Fruit fly (Drosophila melanogaster) whole organism, prepupa: ENCODE measurements around the gene CG13073.

Experiments used
- CG15336 ChIP-seq: fragments of 200-800 bp; sonication (Bioruptor generic); IDR thresholded peaks from 2 replicates; pipeline ENCODE4 v1.3.6; 2022; ENCODE audit warnings: missing biosample characterization, missing genetic modification characterization
- CG1621 ChIP-seq: fragments of 200-800 bp; sonication (Bioruptor generic); optimal IDR thresholded peaks from 3 replicates; lab custom pipeline; 2018; ENCODE audit warnings: missing biosample characterization, mild to moderate bottlenecking, missing genetic modification characterization
- CG16779 ChIP-seq: fragments of 200-800 bp; sonication (Bioruptor generic); optimal IDR thresholded peaks from 3 replicates; lab custom pipeline; 2017; ENCODE audit warnings: missing biosample characterization, mild to moderate bottlenecking, missing genetic modification characterization
- CG3032 ChIP-seq: fragments of 200-800 bp; optimal IDR thresholded peaks from 2 replicates; lab custom pipeline; 2019; ENCODE audit warnings: missing biosample characterization, mild to moderate bottlenecking, missing genetic modification characterization, moderate library complexity
- CG31627 ChIP-seq: fragments of 200-800 bp; sonication (Bioruptor generic); optimal IDR thresholded peaks from 3 replicates; lab custom pipeline; 2016; ENCODE audit warnings: missing biosample characterization, missing genetic modification characterization
- CG32006 ChIP-seq: fragments of 200-800 bp; sonication (Bioruptor generic); optimal IDR thresholded peaks from 3 replicates; lab custom pipeline; 2017; ENCODE audit warnings: missing biosample characterization, mild to moderate bottlenecking, missing genetic modification characterization
- CG3919 ChIP-seq: fragments of 200-800 bp; sonication (Bioruptor generic); optimal IDR thresholded peaks from 3 replicates; lab custom pipeline; 2016; ENCODE audit warnings: missing biosample characterization, missing genetic modification characterization
- CG4318 ChIP-seq: fragments of 200-800 bp; sonication (Bioruptor generic); optimal IDR thresholded peaks from 3 replicates; lab custom pipeline; 2017; ENCODE audit warnings: missing biosample characterization, mild to moderate bottlenecking, missing genetic modification characterization
- CG6163 ChIP-seq: fragments of 200-800 bp; sonication (Bioruptor generic); IDR thresholded peaks from 3 replicates; pipeline ENCODE4 v1.3.6; 2022; ENCODE audit warnings: missing biosample characterization, missing genetic modification characterization
- CG6276 ChIP-seq: fragments of 200-800 bp; sonication (Bioruptor generic); optimal IDR thresholded peaks from 2 replicates; lab custom pipeline; 2017; ENCODE audit warnings: missing biosample characterization, mild to moderate bottlenecking, missing genetic modification characterization
- CG6792 ChIP-seq: fragments of 200-800 bp; sonication (Bioruptor generic); optimal IDR thresholded peaks from 3 replicates; lab custom pipeline; 2016; ENCODE audit warnings: missing biosample characterization, missing genetic modification characterization
- CG7368 ChIP-seq: fragments of 200-800 bp; sonication (Bioruptor generic); optimal IDR thresholded peaks from 3 replicates; lab custom pipeline; 2016; ENCODE audit warnings: missing biosample characterization, missing genetic modification characterization
- CG8119 ChIP-seq: fragments of 200-800 bp; sonication (Bioruptor generic); IDR thresholded peaks from 3 replicates; pipeline ENCODE4 v1.3.6; 2022; ENCODE audit warnings: missing biosample characterization, missing genetic modification characterization
- CG8319 ChIP-seq: fragments of 200-800 bp; sonication (Bioruptor generic); optimal IDR thresholded peaks from 3 replicates; lab custom pipeline; 2016; ENCODE audit warnings: missing biosample characterization, missing genetic modification characterization
- CG9139 ChIP-seq: fragments of 200-800 bp; sonication (Bioruptor generic); optimal IDR thresholded peaks from 3 replicates; lab custom pipeline; 2017; ENCODE audit warnings: missing biosample characterization, mild to moderate bottlenecking, missing genetic modification characterization
- Eip93F ChIP-seq: fragments of 200-800 bp; sonication (Bioruptor generic); optimal IDR thresholded peaks from 2 replicates; lab custom pipeline; 2016; ENCODE audit warnings: missing biosample characterization, mild to moderate bottlenecking, missing genetic modification characterization
- Ets21C ChIP-seq: fragments of 200-800 bp; sonication (Bioruptor generic); optimal IDR thresholded peaks from 3 replicates; lab custom pipeline; 2016; ENCODE audit warnings: missing biosample characterization, missing genetic modification characterization
- Ets96B ChIP-seq: fragments of 200-800 bp; optimal IDR thresholded peaks from 2 replicates; lab custom pipeline; 2019; ENCODE audit warnings: missing biosample characterization, mild to moderate bottlenecking, missing genetic modification characterization, moderate library complexity
- Hr39 ChIP-seq: fragments of 200-800 bp; sonication (Bioruptor generic); optimal IDR thresholded peaks from 2 replicates; lab custom pipeline; 2016; ENCODE audit warnings: missing biosample characterization, missing genetic modification characterization
- Met ChIP-seq: fragments of 200-800 bp; sonication (Bioruptor generic); optimal IDR thresholded peaks from 3 replicates; lab custom pipeline; 2016; ENCODE audit warnings: missing biosample characterization, missing genetic modification characterization
- OdsH ChIP-seq: fragments of 200-800 bp; sonication (Bioruptor generic); optimal IDR thresholded peaks from 3 replicates; lab custom pipeline; 2016; ENCODE audit warnings: missing biosample characterization, missing genetic modification characterization
- Smox ChIP-seq: fragments of 200-800 bp; sonication (Bioruptor generic); optimal IDR thresholded peaks from 3 replicates; lab custom pipeline; 2016; ENCODE audit warnings: missing biosample characterization, missing genetic modification characterization
- Sox15 ChIP-seq: fragments of 200-800 bp; sonication (Bioruptor generic); optimal IDR thresholded peaks from 3 replicates; lab custom pipeline; 2016; ENCODE audit warnings: missing biosample characterization, missing genetic modification characterization
- cyc ChIP-seq: fragments of 200-800 bp; sonication (Bioruptor generic); optimal IDR thresholded peaks from 3 replicates; lab custom pipeline; 2016; ENCODE audit warnings: missing biosample characterization, missing genetic modification characterization
- dac ChIP-seq: fragments of 200-800 bp; sonication (Bioruptor generic); optimal IDR thresholded peaks from 2 replicates; lab custom pipeline; 2017; ENCODE audit warnings: missing biosample characterization, mild to moderate bottlenecking, missing genetic modification characterization
- eg ChIP-seq: fragments of 200-800 bp; sonication (Bioruptor generic); IDR thresholded peaks from 3 replicates; pipeline ENCODE4 v1.3.6; 2022; ENCODE audit warnings: missing biosample characterization, missing genetic modification characterization
- esn ChIP-seq: fragments of 200-800 bp; sonication (Bioruptor generic); optimal IDR thresholded peaks from 2 replicates; lab custom pipeline; 2016; ENCODE audit warnings: missing biosample characterization, mild to moderate bottlenecking, missing genetic modification characterization, moderate library complexity
- fd59A ChIP-seq: fragments of 200-800 bp; sonication (Bioruptor generic); optimal IDR thresholded peaks from 2 replicates; lab custom pipeline; 2017; ENCODE audit warnings: missing biosample characterization, mild to moderate bottlenecking, missing genetic modification characterization, missing genetic modification reagents
- fkh ChIP-seq: fragments of 200-800 bp; sonication (Bioruptor generic); optimal IDR thresholded peaks from 3 replicates; lab custom pipeline; 2017; ENCODE audit warnings: missing biosample characterization, mild to moderate bottlenecking, missing genetic modification characterization, moderate library complexity
- lz ChIP-seq: fragments of 200-800 bp; sonication (Bioruptor generic); optimal IDR thresholded peaks from 3 replicates; lab custom pipeline; 2016; ENCODE audit warnings: missing biosample characterization, missing genetic modification characterization
- net ChIP-seq: fragments of 200-800 bp; sonication (Bioruptor generic); optimal IDR thresholded peaks from 3 replicates; lab custom pipeline; 2016; ENCODE audit warnings: missing biosample characterization, missing genetic modification characterization
- pdm3 ChIP-seq: fragments of 200-800 bp; sonication (Bioruptor generic); optimal IDR thresholded peaks from 3 replicates; lab custom pipeline; 2016; ENCODE audit warnings: missing biosample characterization, missing genetic modification characterization
- spab ChIP-seq: fragments of 200-800 bp; sonication (Bioruptor generic); optimal IDR thresholded peaks from 2 replicates; lab custom pipeline; 2017; ENCODE audit warnings: missing biosample characterization, mild to moderate bottlenecking, missing genetic modification characterization, missing genetic modification reagents
- ss ChIP-seq, 2 experiments: fragments of 200-800 bp; sonication (Bioruptor generic); optimal IDR thresholded peaks; 2 replicates in 1 of 2; 3 replicates in 1 of 2; lab custom pipeline; 2017 to 2018; ENCODE audit warnings: mild to moderate bottlenecking in 2 of 2, missing biosample characterization in 2 of 2, missing genetic modification characterization in 2 of 2, moderate library complexity in 1 of 2
- svp ChIP-seq: fragments of 200-800 bp; sonication (Bioruptor generic); peaks from one replicate; lab custom pipeline; 2016; ENCODE audit warnings: missing biosample characterization, missing genetic modification characterization
- topi ChIP-seq: fragments of 200-800 bp; sonication (Bioruptor generic); optimal IDR thresholded peaks from 3 replicates; lab custom pipeline; 2016; ENCODE audit warnings: missing biosample characterization, missing genetic modification characterization
- vri ChIP-seq: fragments of 200-800 bp; sonication (Bioruptor generic); optimal IDR thresholded peaks from 3 replicates; lab custom pipeline; 2016; ENCODE audit warnings: missing biosample characterization, mild to moderate bottlenecking, missing genetic modification characterization

The CG13073 gene

DNA sequence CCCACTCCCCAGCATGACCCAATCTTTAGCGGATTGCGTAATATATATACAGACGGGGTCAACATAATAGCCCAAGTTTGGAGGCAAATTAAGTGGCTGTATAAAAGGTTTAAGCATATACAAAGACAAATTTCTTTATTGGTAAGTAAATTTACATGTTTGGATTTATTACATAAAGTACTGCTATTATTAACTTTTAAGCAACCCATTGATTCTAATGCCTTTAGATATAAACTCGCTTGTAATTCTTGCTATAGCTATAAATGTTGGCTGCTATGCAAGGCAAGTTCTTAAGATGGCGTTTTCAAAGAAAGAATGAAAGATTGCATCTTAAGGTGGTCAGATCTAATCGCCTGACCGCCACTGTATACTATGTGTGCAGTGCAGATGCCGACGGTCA is 14.6 kb downstream of the CG13073 start (continued):
- TF ChIP-seq CG6792: peak; percentile 23
- peak; percentile 31 for TF ChIP-seq cyc (GFP tag; lab: Kevin White, UChicago)
- TF ChIP-seq CG16779: no peak
- TF ChIP-seq CG6276 (GFP tag; lab: Kevin White, UChicago): no peak
- peak; percentile 46 for TF ChIP-seq CG32006 (GFP tag; lab: Kevin White, UChicago)
- TF ChIP-seq fkh (GFP tag; lab: Kevin White, UChicago): no peak
- peak; percentile 71 for TF ChIP-seq CG3919 (GFP tag; lab: Kevin White, UChicago)
- TF ChIP-seq Sox15: peak; percentile 10
- TF ChIP-seq CG6163 (GFP tag; lab: Robert Waterston, UW): no peak
- TF ChIP-seq dac (GFP tag; lab: Kevin White, UChicago): no peak
- TF ChIP-seq spab (GFP tag; lab: Kevin White, UChicago): peak; percentile 62
- TF ChIP-seq esn (GFP tag; lab: Kevin White, UChicago): peak; percentile 57
- TF ChIP-seq eg (GFP tag; lab: Robert Waterston, UW): no peak
- TF ChIP-seq Hr39 (GFP tag; lab: Kevin White, UChicago): peak; percentile 58
- no peak for TF ChIP-seq CG4318 (GFP tag; lab: Kevin White, UChicago)
- TF ChIP-seq CG1621 (tag; lab: Kevin White, UChicago): peak; percentile 26
- TF ChIP-seq lz (GFP tag; lab: Kevin White, UChicago): peak; percentile 38
- peak; percentile 3 for TF ChIP-seq net (GFP tag; lab: Kevin White, UChicago)
- TF ChIP-seq vri: peak; percentile 83

DNA sequence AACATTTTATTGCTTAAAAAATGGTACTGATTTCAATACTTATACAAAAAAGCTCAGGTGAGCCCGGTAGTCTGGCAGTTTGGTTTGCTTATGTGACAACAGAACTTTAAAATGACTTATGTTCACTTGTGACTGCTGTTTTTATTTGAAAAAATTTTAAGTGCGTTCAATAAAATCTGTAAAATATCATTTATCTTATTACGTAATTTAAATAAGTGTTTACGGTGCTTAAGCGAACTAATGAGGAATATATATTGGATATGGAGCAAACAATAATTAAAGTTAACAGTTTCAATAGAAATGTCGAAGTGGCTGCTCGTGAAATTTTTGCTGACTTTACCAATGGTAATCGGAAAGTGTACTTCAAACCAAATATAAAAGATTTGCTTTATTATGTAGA is 16.1 kb downstream of the CG13073 start, which contains the start of gene dls:
dls (plus strand) TSS at position 301 of the 400 bp plus-strand sequence.
- no peak for TF ChIP-seq CG8119
- TF ChIP-seq CG6276 (GFP tag; lab: Kevin White, UChicago): no peak
- TF ChIP-seq CG31627: no peak
- no peak for TF ChIP-seq Smox
- no peak for TF ChIP-seq topi (GFP tag; lab: Kevin White, UChicago)
- no peak for TF ChIP-seq Sox15
- no peak for TF ChIP-seq Ets21C (GFP tag; lab: Kevin White, UChicago)
- no peak for TF ChIP-seq CG7368
- no peak for TF ChIP-seq ss (GFP tag; optimal IDR thresholded peaks at IDR 0.05; lab: Kevin White, UChicago)
- no peak for TF ChIP-seq Met (GFP tag; lab: Kevin White, UChicago)
- TF ChIP-seq OdsH (GFP tag; lab: Kevin White, UChicago): no peak
- no peak for TF ChIP-seq CG15336
- no peak for TF ChIP-seq CG8319 (GFP tag; lab: Kevin White, UChicago)
- TF ChIP-seq Hr39 (GFP tag; lab: Kevin White, UChicago): no peak
- TF ChIP-seq lz (GFP tag; lab: Kevin White, UChicago): no peak
- TF ChIP-seq CG32006 (GFP tag; lab: Kevin White, UChicago): no peak
- TF ChIP-seq fd59A (GFP tag; lab: Kevin White, UChicago): no peak
- TF ChIP-seq Ets96B: no peak
- TF ChIP-seq CG16779: no peak

DNA sequence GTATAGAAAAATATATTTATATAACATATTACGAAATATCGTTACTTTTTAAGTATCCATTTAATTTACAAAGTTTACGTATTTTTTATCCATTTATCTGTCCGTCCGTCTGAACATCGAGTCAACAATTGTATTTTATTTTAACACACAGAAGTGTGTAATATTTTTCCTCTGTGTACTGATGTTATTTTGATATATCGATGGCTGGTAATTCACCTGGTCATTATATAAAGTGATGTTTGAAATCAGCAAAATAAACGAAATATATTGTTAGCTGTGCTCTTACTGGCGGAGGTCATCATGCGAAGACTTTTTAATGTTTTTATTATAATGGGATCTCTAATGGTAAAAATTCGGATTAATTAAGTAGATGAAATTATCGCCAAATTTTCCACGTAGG is 17.2 kb downstream of the CG13073 start, which contains the start of gene CG33689:
CG33689 (plus strand) TSS at position 301 of the 400 bp plus-strand sequence.
- TF ChIP-seq Sox15 (no peak), spab (GFP tag; lab: Kevin White, UChicago) (no peak), pdm3 (GFP tag; lab: Kevin White, UChicago) (no peak), svp (peak; percentile 19), CG8119 (no peak)

DNA sequence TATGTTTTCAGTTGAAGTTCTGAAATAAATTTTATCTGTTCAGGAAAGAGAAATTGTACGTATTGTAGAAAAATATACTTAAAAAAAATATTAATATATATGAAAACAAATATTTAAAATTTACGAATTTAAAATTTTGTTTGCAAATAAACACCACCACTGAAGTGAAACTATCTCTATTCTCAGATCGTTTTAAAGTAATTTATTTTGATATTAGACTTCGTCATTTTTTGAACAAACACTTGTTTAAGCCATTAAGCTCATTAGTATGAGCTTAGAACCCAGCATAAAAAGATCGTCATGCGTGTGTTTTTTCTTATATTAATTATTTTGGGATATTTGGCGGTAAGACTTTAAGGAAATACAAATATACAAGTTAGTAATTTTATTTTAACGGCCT is 18.2 kb downstream of the CG13073 start, which contains the start of gene CG33688:
CG33688 (plus strand) TSS at position 301 of the 400 bp plus-strand sequence.
- TF ChIP-seq Eip93F (no peak), eg (GFP tag; lab: Robert Waterston, UW) (no peak), CG9139 (GFP tag; lab: Kevin White, UChicago) (no peak), CG3032 (tag; lab: Kevin White, UChicago) (no peak)
